Fruit fly (Drosophila melanogaster) S2 (cell line): Measurements from ENCODE around the gene hfp.

ENCODE experiments used
- CG8478 ChIP-seq: fragments of >200 bp; optimal IDR thresholded peaks from 2 replicates; lab custom pipeline; 2018
- CTCF ChIP-seq, 2 experiments: fragments of >200 bp; optimal IDR thresholded peaks; 2 replicates each; lab custom pipeline; 2018

DNA sequence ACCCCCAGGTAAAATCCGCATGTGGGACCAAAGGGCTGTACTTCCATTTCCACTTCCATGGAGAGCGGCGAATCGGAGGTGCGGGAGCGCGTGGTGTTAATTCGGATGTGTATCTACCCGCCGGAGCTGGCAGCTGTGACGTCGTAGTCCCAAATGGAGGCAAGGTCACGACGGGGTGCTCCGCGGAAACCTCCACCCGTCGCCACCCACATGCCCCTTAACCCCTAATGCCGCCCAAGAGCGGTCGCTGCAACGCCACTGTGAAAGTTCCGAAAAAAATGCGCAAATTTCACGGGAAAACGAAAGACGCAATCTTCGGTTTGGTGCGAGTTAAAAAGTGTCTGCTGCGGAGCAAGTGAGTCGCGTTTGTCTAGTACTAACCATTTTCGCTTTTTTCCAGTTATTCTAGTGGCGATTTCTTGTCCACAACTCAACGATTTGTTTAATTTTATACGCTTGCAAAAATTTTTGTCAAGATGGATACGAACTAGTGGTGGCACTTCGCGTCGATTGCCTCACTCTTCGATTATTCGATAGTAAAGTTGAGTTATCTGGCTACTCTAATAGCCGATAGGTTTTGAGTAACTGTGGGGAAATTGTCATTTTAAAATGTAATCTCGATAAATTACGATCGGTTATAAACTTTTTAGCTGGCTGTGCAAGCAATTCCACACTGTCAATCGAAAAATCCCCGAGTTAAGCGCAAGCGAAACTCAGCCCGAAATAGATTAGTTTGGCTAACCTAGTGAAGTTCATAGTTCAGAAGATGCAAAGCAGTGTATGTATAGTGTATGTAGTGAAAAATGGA is at the start of gene hfp, which contains the start of gene Psa:
- no peak for TF ChIP-seq CG8478
- TF ChIP-seq CTCF (optimal IDR thresholded peaks at IDR 0.05; lab: Kevin White, UChicago), result no peak
